Worm (Caenorhabditis elegans) whole organism, mixed stage, embryonic: ENCODE measurements around the gene C16D9.4.

Experiments
- bed-3 ChIP-seq: fragments of 200-800 bp; sonication (Bioruptor generic); optimal IDR thresholded peaks from 3 replicates; lab custom pipeline; 2018; ENCODE audit warnings: mild to moderate bottlenecking, missing genetic modification characterization, moderate library complexity, missing compliant biosample characterization
- blmp-1 ChIP-seq: fragments of 150-350 bp; optimal IDR thresholded peaks from 2 replicates; lab custom pipeline; 2014; ENCODE audit warnings: missing biosample characterization, missing genetic modification characterization
- ceh-39 ChIP-seq: fragments of 150-350 bp; optimal IDR thresholded peaks from 2 replicates; lab custom pipeline; 2014; ENCODE audit warnings: missing biosample characterization, missing genetic modification characterization
- ceh-43 ChIP-seq: fragments of 200-800 bp; sonication (Bioruptor generic); optimal IDR thresholded peaks from 2 replicates; lab custom pipeline; 2018; ENCODE audit warnings: mild to moderate bottlenecking, missing genetic modification characterization, moderate library complexity, missing compliant biosample characterization
- ceh-83 ChIP-seq: fragments of 200-800 bp; sonication (Bioruptor generic); optimal IDR thresholded peaks from 2 replicates; lab custom pipeline; 2018; ENCODE audit warnings: mild to moderate bottlenecking, missing genetic modification characterization, missing compliant biosample characterization
- cnd-1 ChIP-seq: fragments of 200-800 bp; sonication (Bioruptor generic); optimal IDR thresholded peaks from 2 replicates; lab custom pipeline; 2018; ENCODE audit warnings: mild to moderate bottlenecking, missing genetic modification characterization, missing compliant biosample characterization
- drap-1 ChIP-seq: fragments of 200-800 bp; sonication (Bioruptor generic); optimal IDR thresholded peaks from 3 replicates; lab custom pipeline; 2018; ENCODE audit warnings: mild to moderate bottlenecking, missing genetic modification characterization, missing compliant biosample characterization
- elt-1 ChIP-seq: sonication (generic microtip); optimal IDR thresholded peaks from 2 replicates; lab custom pipeline; 2017; ENCODE audit warnings: missing genetic modification characterization, mild to moderate bottlenecking, missing compliant biosample characterization, antibody characterized with exemption, moderate library complexity, borderline replicate concordance; ENCODE audit not compliant: insufficient read depth
- flh-1 ChIP-seq: fragments of 200-800 bp; sonication (Bioruptor generic); optimal IDR thresholded peaks from 2 replicates; lab custom pipeline; 2018; ENCODE audit warnings: mild to moderate bottlenecking, missing genetic modification characterization, moderate library complexity, missing compliant biosample characterization
- ham-2 ChIP-seq: fragments of 200-800 bp; sonication (Bioruptor generic); optimal IDR thresholded peaks from 2 replicates; lab custom pipeline; 2018; ENCODE audit warnings: mild to moderate bottlenecking, missing genetic modification characterization, missing compliant biosample characterization
- hlh-1 ChIP-seq: fragments of 150-350 bp; optimal IDR thresholded peaks from 2 replicates; lab custom pipeline; 2014; ENCODE audit warnings: missing biosample characterization, missing genetic modification reagents, missing genetic modification characterization
- lin-13 ChIP-seq: fragments of 150-350 bp; optimal IDR thresholded peaks from 2 replicates; lab custom pipeline; 2014; ENCODE audit warnings: missing biosample characterization, missing genetic modification characterization
- lin-32 ChIP-seq: fragments of 200-800 bp; sonication (Bioruptor generic); optimal IDR thresholded peaks from 2 replicates; lab custom pipeline; 2018; ENCODE audit warnings: mild to moderate bottlenecking, missing genetic modification characterization, missing compliant biosample characterization
- lsy-2 ChIP-seq: fragments of 150-350 bp; optimal IDR thresholded peaks from 2 replicates; lab custom pipeline; 2014; ENCODE audit warnings: missing biosample characterization, missing genetic modification characterization
- mab-5 ChIP-seq: fragments of 150-350 bp; optimal IDR thresholded peaks from 2 replicates; lab custom pipeline; 2014; ENCODE audit warnings: missing biosample characterization, missing genetic modification characterization
- mep-1 ChIP-seq: fragments of 150-350 bp; optimal IDR thresholded peaks from 2 replicates; lab custom pipeline; 2017; ENCODE audit warnings: missing biosample characterization, missing genetic modification reagents, missing genetic modification characterization, inconsistent platforms
- nhr-237 ChIP-seq: fragments of 150-350 bp; optimal IDR thresholded peaks from 2 replicates; lab custom pipeline; 2014; ENCODE audit warnings: missing biosample characterization, missing genetic modification characterization
- nhr-28 ChIP-seq: fragments of 150-350 bp; optimal IDR thresholded peaks from 2 replicates; lab custom pipeline; 2014; ENCODE audit warnings: missing biosample characterization, missing genetic modification characterization
- pha-4 ChIP-seq: fragments of 150-350 bp; optimal IDR thresholded peaks from 2 replicates; lab custom pipeline; 2018; ENCODE audit warnings: missing biosample characterization, missing genetic modification reagents, missing genetic modification characterization
- snpc-4 ChIP-seq: fragments of 150-350 bp; optimal IDR thresholded peaks from 2 replicates; lab custom pipeline; 2014; ENCODE audit warnings: missing biosample characterization, missing genetic modification characterization
- sptf-1 ChIP-seq: sonication (generic microtip); optimal IDR thresholded peaks from 2 replicates; lab custom pipeline; 2017; ENCODE audit warnings: mild to moderate bottlenecking, missing genetic modification characterization, moderate library complexity, missing compliant biosample characterization
- tbx-8 ChIP-seq: fragments of 200-800 bp; sonication (Bioruptor generic); optimal IDR thresholded peaks from 2 replicates; lab custom pipeline; 2018; ENCODE audit warnings: mild to moderate bottlenecking, missing genetic modification characterization, moderate library complexity, missing compliant biosample characterization
- unc-120 ChIP-seq: sonication (generic microtip); optimal IDR thresholded peaks from 2 replicates; lab custom pipeline; 2017; ENCODE audit warnings: missing genetic modification characterization, missing compliant biosample characterization; ENCODE audit not compliant: poor library complexity, severe bottlenecking
- unc-39 ChIP-seq: fragments of 150-350 bp; optimal IDR thresholded peaks from 2 replicates; lab custom pipeline; 2014; ENCODE audit warnings: missing biosample characterization, missing genetic modification characterization
- unc-62 ChIP-seq: fragments of 150-350 bp; optimal IDR thresholded peaks from 2 replicates; lab custom pipeline; 2014; ENCODE audit warnings: missing biosample characterization, missing genetic modification reagents, missing genetic modification characterization
- zip-8 ChIP-seq: fragments of 150-350 bp; optimal IDR thresholded peaks from 2 replicates; lab custom pipeline; 2014; ENCODE audit warnings: missing biosample characterization, missing genetic modification characterization
- ztf-11 ChIP-seq: fragments of 150-350 bp; optimal IDR thresholded peaks from 2 replicates; lab custom pipeline; 2014; ENCODE audit warnings: missing biosample characterization, missing genetic modification characterization

Gene C16D9.4

ce11 chrV:8250208-8250607 is 7.5 kb upstream of the C16D9.4 start, which contains the start of gene C16D9.6:
C16D9.6 (minus strand) TSS chrV:8250308.
- TF ChIP-seq mep-1 (tag; lab: Kevin White, UChicago) (no peak), nhr-28 (tag; lab: Kevin White, UChicago) (no peak), bed-3 (GFP tag; lab: Kevin White, UChicago) (no peak), nhr-237 (tag; lab: Kevin White, UChicago) (no peak), ham-2 (no peak), tbx-8 (GFP tag; lab: Kevin White, UChicago) (no peak), drap-1 (GFP tag; lab: Kevin White, UChicago) (no peak), ztf-11 (no peak), lsy-2 (tag; lab: Kevin White, UChicago) (no peak)

ce11 chrV:8247311-8248105 is 4.8 kb upstream of the C16D9.4 start:
- TF ChIP-seq hlh-1 (tag; lab: Kevin White, UChicago) (peak; percentile 43), ceh-83 (GFP tag; lab: Kevin White, UChicago) (peak; percentile 71), ceh-43 (GFP tag; lab: Kevin White, UChicago) (no peak)

ce11 chrV:8245457-8245856 is 2.8 kb upstream of the C16D9.4 start, which contains the start of gene C16D9.5:
C16D9.5 (minus strand) TSS chrV:8245557.
- TF ChIP-seq nhr-237 (tag; lab: Kevin White, UChicago) (no peak), sptf-1 (tag; lab: Kevin White, UChicago) (no peak), tbx-8 (GFP tag; lab: Kevin White, UChicago) (no peak), unc-62 (GFP tag; lab: Kevin White, UChicago) (no peak), ham-2 (no peak), pha-4 (tag; lab: Kevin White, UChicago) (no peak), lsy-2 (tag; lab: Kevin White, UChicago) (no peak), mep-1 (tag; lab: Kevin White, UChicago) (no peak)

- TF ChIP-seq snpc-4 (tag; lab: Kevin White, UChicago) (no peak), elt-1 (tag; lab: Kevin White, UChicago) (no peak), unc-39 (no peak), lin-32 (no peak), bed-3 (GFP tag; lab: Kevin White, UChicago) (no peak), blmp-1 (tag; lab: Kevin White, UChicago) (no peak)
- TF ChIP-seq, all 35 proteins: peak for 0
Measured at ce11 chrV:8243201-8243600, 503 bp upstream of the C16D9.4 start.

DNA sequence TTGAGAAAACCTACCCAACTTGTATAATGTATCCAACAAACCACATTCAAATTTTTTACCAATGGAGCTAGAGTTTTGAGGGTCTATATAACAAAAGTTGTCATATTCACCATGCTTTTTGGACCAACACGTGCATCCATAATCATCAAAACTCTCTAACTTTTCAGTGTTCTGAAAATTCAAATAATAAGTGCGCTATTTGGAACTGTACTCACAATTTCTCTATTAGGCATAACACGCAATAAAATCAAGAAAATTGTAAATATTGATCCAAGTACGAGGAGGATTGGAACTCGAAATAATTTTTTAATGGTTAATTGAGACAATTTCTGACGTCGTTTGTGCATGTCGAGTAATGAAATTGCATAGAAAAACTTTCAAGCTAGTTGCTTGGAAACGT is 2.8 kb downstream of the C16D9.4 start, which contains the start of gene C16D9.3:
Gene C16D9.3, minus strand, starts transcription at position 101 of the 400 bp plus-strand sequence.
- TF ChIP-seq bed-3 (GFP tag; lab: Kevin White, UChicago) = no peak
- no peak for TF ChIP-seq drap-1 (GFP tag; lab: Kevin White, UChicago)
- TF ChIP-seq ceh-39 = no peak
- no peak for TF ChIP-seq zip-8 (tag; lab: Kevin White, UChicago)
- no peak for TF ChIP-seq mab-5 (tag; lab: Kevin White, UChicago)
- no peak for TF ChIP-seq hlh-1 (tag; lab: Kevin White, UChicago)
- TF ChIP-seq unc-62 (GFP tag; lab: Kevin White, UChicago) = no peak
- no peak for TF ChIP-seq cnd-1 (tag; lab: Kevin White, UChicago)
- TF ChIP-seq lin-13 (tag; lab: Kevin White, UChicago) = no peak
- no peak for TF ChIP-seq unc-120
- no peak for TF ChIP-seq lin-32
- TF ChIP-seq flh-1 (GFP tag; lab: Kevin White, UChicago) = no peak
- TF ChIP-seq nhr-237 (tag; lab: Kevin White, UChicago) = no peak
- no peak for TF ChIP-seq ztf-11

- TF ChIP-seq ztf-11 = no peak
- TF ChIP-seq ham-2 = no peak
- TF ChIP-seq sptf-1 (tag; lab: Kevin White, UChicago) = no peak
- TF ChIP-seq ceh-39 = no peak
- TF ChIP-seq mab-5 (tag; lab: Kevin White, UChicago) = no peak
Measured at ce11 chrV:8238290-8238689, 4.4 kb downstream of the C16D9.4 start, which contains the start of gene rol-3. rol-3 (minus strand) TSS chrV:8238409.
